Fruit fly (Drosophila melanogaster) whole organism, embryonic: ENCODE measurements around the gene mon2.

Experiments used
- Abd-B ChIP-seq: fragments of 200-800 bp; sonication (Bioruptor generic); optimal IDR thresholded peaks from 2 replicates; lab custom pipeline; 2018; ENCODE audit warnings: missing biosample characterization, mild to moderate bottlenecking, missing genetic modification characterization, moderate library complexity
- Atf-2 ChIP-seq: fragments of 200-800 bp; sonication (Bioruptor generic); optimal IDR thresholded peaks from 2 replicates; lab custom pipeline; 2016; ENCODE audit warnings: missing biosample characterization, missing genetic modification characterization
- B-H1 ChIP-seq: fragments of 200-800 bp; sonication (Bioruptor generic); IDR thresholded peaks from 3 replicates; pipeline ENCODE4 v1.3.6; 2022; ENCODE audit warnings: missing biosample characterization, missing genetic modification characterization
- CG11398 ChIP-seq: fragments of 200-800 bp; sonication (Bioruptor generic); optimal IDR thresholded peaks from 2 replicates; lab custom pipeline; 2016; ENCODE audit warnings: missing biosample characterization, missing genetic modification characterization
- CG11723 ChIP-seq: fragments of 200-800 bp; sonication (Bioruptor generic); optimal IDR thresholded peaks from 2 replicates; lab custom pipeline; 2017; ENCODE audit warnings: missing biosample characterization, mild to moderate bottlenecking, missing genetic modification characterization
- CG13296 ChIP-seq: fragments of 200-800 bp; sonication (Bioruptor generic); optimal IDR thresholded peaks from 3 replicates; lab custom pipeline; 2018; ENCODE audit warnings: missing biosample characterization, mild to moderate bottlenecking, missing genetic modification characterization
- CG15514 ChIP-seq: fragments of 200-800 bp; sonication (Bioruptor generic); optimal IDR thresholded peaks from 3 replicates; lab custom pipeline; 2017; ENCODE audit warnings: missing biosample characterization, missing genetic modification characterization, mild to moderate bottlenecking, moderate library complexity, missing genetic modification reagents
- CG30403 ChIP-seq: fragments of 200-800 bp; sonication (Bioruptor generic); optimal IDR thresholded peaks from 3 replicates; lab custom pipeline; 2016; ENCODE audit warnings: missing biosample characterization, missing genetic modification characterization
- CG3163 ChIP-seq: fragments of 200-800 bp; sonication (Bioruptor generic); optimal IDR thresholded peaks from 3 replicates; lab custom pipeline; 2016; ENCODE audit warnings: missing biosample characterization, missing genetic modification characterization
- CG33213 ChIP-seq: fragments of 200-800 bp; sonication (Bioruptor generic); optimal IDR thresholded peaks from 3 replicates; lab custom pipeline; 2016; ENCODE audit warnings: missing biosample characterization, missing genetic modification characterization
- CG3407 ChIP-seq: fragments of 200-800 bp; sonication (Bioruptor generic); optimal IDR thresholded peaks from 2 replicates; lab custom pipeline; 2018; ENCODE audit warnings: missing biosample characterization, mild to moderate bottlenecking, missing genetic modification characterization
- CG4820 ChIP-seq: fragments of 200-800 bp; sonication (Bioruptor generic); optimal IDR thresholded peaks from 3 replicates; lab custom pipeline; 2016; ENCODE audit warnings: missing biosample characterization, missing genetic modification characterization
- CG7745 ChIP-seq: fragments of 200-800 bp; sonication (Bioruptor generic); optimal IDR thresholded peaks from 2 replicates; lab custom pipeline; 2018; ENCODE audit warnings: missing biosample characterization, mild to moderate bottlenecking, missing genetic modification characterization, moderate library complexity
- CG7928 ChIP-seq: fragments of 200-800 bp; sonication (Bioruptor generic); optimal IDR thresholded peaks from 2 replicates; lab custom pipeline; 2017; ENCODE audit warnings: missing biosample characterization, mild to moderate bottlenecking, missing genetic modification characterization
- CG8290 ChIP-seq, 3 experiments: fragments of 200-800 bp; sonication (Bioruptor generic); optimal IDR thresholded peaks; 2 replicates each; lab custom pipeline; 2016 to 2019; ENCODE audit warnings: missing biosample characterization in 3 of 3, missing genetic modification characterization in 3 of 3, mild to moderate bottlenecking in 2 of 3, moderate library complexity in 1 of 3
- CG9437 ChIP-seq: fragments of 200-800 bp; sonication (Bioruptor generic); optimal IDR thresholded peaks from 2 replicates; lab custom pipeline; 2018; ENCODE audit warnings: missing biosample characterization, mild to moderate bottlenecking, missing genetic modification characterization
- CG9817 ChIP-seq: fragments of 200-800 bp; sonication (Bioruptor generic); optimal IDR thresholded peaks from 2 replicates; lab custom pipeline; 2018; ENCODE audit warnings: missing biosample characterization, mild to moderate bottlenecking, missing genetic modification characterization, moderate library complexity
- Dll ChIP-seq: fragments of 200-800 bp; sonication (Bioruptor generic); IDR thresholded peaks from 4 replicates; pipeline ENCODE4 v1.3.6; 2022; ENCODE audit warnings: missing biosample characterization, missing genetic modification characterization; ENCODE audit not compliant: partially characterized antibody
- Doc2 ChIP-seq: fragments of 200-800 bp; sonication (Bioruptor generic); IDR thresholded peaks from 2 replicates; pipeline ENCODE4 v1.3.6; 2022; ENCODE audit warnings: missing biosample characterization, missing genetic modification characterization
- HLHmδ ChIP-seq: fragments of 200-800 bp; sonication (Bioruptor generic); optimal IDR thresholded peaks from 2 replicates; lab custom pipeline; 2018; ENCODE audit warnings: missing biosample characterization, mild to moderate bottlenecking, missing genetic modification characterization, moderate library complexity
- Hand ChIP-seq: fragments of 200-800 bp; sonication (Bioruptor generic); optimal IDR thresholded peaks from 2 replicates; lab custom pipeline; 2017; ENCODE audit warnings: mild to moderate bottlenecking, missing biosample characterization, missing genetic modification reagents, missing genetic modification characterization
- Meics ChIP-seq: fragments of 200-800 bp; sonication (Bioruptor generic); optimal IDR thresholded peaks from 2 replicates; lab custom pipeline; 2017; ENCODE audit warnings: missing biosample characterization, mild to moderate bottlenecking, missing genetic modification characterization
- NC2α ChIP-seq: fragments of 200-800 bp; sonication (Bioruptor generic); optimal IDR thresholded peaks from 2 replicates; lab custom pipeline; 2016; ENCODE audit warnings: missing biosample characterization, missing genetic modification characterization
- NK7.1 ChIP-seq: fragments of 200-800 bp; sonication (Bioruptor generic); optimal IDR thresholded peaks from 3 replicates; lab custom pipeline; 2016; ENCODE audit warnings: missing biosample characterization, missing genetic modification characterization
- Nf-YA ChIP-seq: fragments of 200-800 bp; sonication (Bioruptor generic); IDR thresholded peaks from 2 replicates; pipeline ENCODE4 v1.3.6; 2022; ENCODE audit warnings: missing biosample characterization, missing genetic modification characterization
- Poxn ChIP-seq: fragments of 200-800 bp; sonication (Bioruptor generic); IDR thresholded peaks from 2 replicates; pipeline ENCODE4 v1.3.6; 2022; ENCODE audit warnings: missing biosample characterization, missing genetic modification characterization
- Ravus ChIP-seq: fragments of 200-800 bp; sonication (Bioruptor generic); IDR thresholded peaks from 2 replicates; pipeline ENCODE4 v1.3.6; 2022; ENCODE audit warnings: missing biosample characterization, missing genetic modification characterization
- Sox102F ChIP-seq: fragments of 200-800 bp; sonication (Bioruptor generic); optimal IDR thresholded peaks from 2 replicates; lab custom pipeline; 2018; ENCODE audit warnings: missing biosample characterization, mild to moderate bottlenecking, missing genetic modification characterization, moderate library complexity
- Taf1 ChIP-seq: fragments of 200-800 bp; sonication (Bioruptor generic); IDR thresholded peaks from 2 replicates; pipeline ENCODE4 v1.3.6; 2022; ENCODE audit warnings: missing biosample characterization, missing genetic modification characterization
- ash1 ChIP-seq: fragments of 200-800 bp; sonication (Bioruptor generic); optimal IDR thresholded peaks from 2 replicates; lab custom pipeline; 2018; ENCODE audit warnings: missing biosample characterization, mild to moderate bottlenecking, missing genetic modification characterization
- bab2 ChIP-seq: fragments of 200-800 bp; sonication (Bioruptor generic); optimal IDR thresholded peaks from 2 replicates; lab custom pipeline; 2016; ENCODE audit warnings: missing biosample characterization, missing genetic modification characterization
- br ChIP-seq: fragments of >200 bp; optimal IDR thresholded peaks from 2 replicates; lab custom pipeline; 2017
- cato ChIP-seq: fragments of 200-800 bp; sonication (Bioruptor generic); optimal IDR thresholded peaks from 2 replicates; lab custom pipeline; 2016; ENCODE audit warnings: missing biosample characterization, missing genetic modification characterization, borderline replicate concordance
- crc ChIP-seq: fragments of 200-800 bp; sonication (Bioruptor generic); optimal IDR thresholded peaks from 2 replicates; lab custom pipeline; 2016; ENCODE audit warnings: missing biosample characterization, missing genetic modification characterization
- croc ChIP-seq: fragments of 200-800 bp; sonication (Bioruptor generic); conservative IDR thresholded peaks from 3 replicates; pipeline ENCODE4 v1.3.6; 2022; ENCODE audit warnings: missing biosample characterization, missing genetic modification characterization
- dan ChIP-seq: fragments of 200-800 bp; sonication (Bioruptor generic); IDR thresholded peaks from 2 replicates; pipeline ENCODE4 v1.3.6; 2022; ENCODE audit warnings: missing biosample characterization, missing genetic modification characterization
- emc ChIP-seq: fragments of 200-800 bp; sonication (Bioruptor generic); optimal IDR thresholded peaks from 2 replicates; lab custom pipeline; 2016; ENCODE audit warnings: missing biosample characterization, missing genetic modification characterization
- gcm2 ChIP-seq: fragments of 200-800 bp; sonication (Bioruptor generic); optimal IDR thresholded peaks from 2 replicates; lab custom pipeline; 2016; ENCODE audit warnings: missing biosample characterization, missing genetic modification characterization
- gem ChIP-seq: fragments of 200-800 bp; sonication (Bioruptor generic); optimal IDR thresholded peaks from 2 replicates; lab custom pipeline; 2019; ENCODE audit warnings: missing biosample characterization, mild to moderate bottlenecking, missing genetic modification characterization, moderate library complexity
- knrl ChIP-seq: fragments of 200-800 bp; sonication (Bioruptor generic); IDR thresholded peaks from 3 replicates; pipeline ENCODE4 v1.3.6; 2022; ENCODE audit warnings: missing biosample characterization, missing genetic modification characterization; ENCODE audit not compliant: partially characterized antibody
- lola ChIP-seq, 3 experiments: fragments of >200 bp in 2 of 3; fragments of 200-800 bp in 1 of 3; sonication (Bioruptor generic) in 1 of 3; optimal IDR thresholded peaks; 2 replicates each; lab custom pipeline; 2017 to 2019; ENCODE audit warnings: missing biosample characterization in 3 of 3, missing genetic modification characterization in 3 of 3, mild to moderate bottlenecking in 1 of 3, moderate library complexity in 1 of 3
- nau ChIP-seq: fragments of 200-800 bp; sonication (Bioruptor generic); optimal IDR thresholded peaks from 3 replicates; lab custom pipeline; 2017; ENCODE audit warnings: missing biosample characterization, mild to moderate bottlenecking, missing genetic modification characterization, missing genetic modification reagents
- pho ChIP-seq: fragments of 200-800 bp; sonication (Bioruptor generic); optimal IDR thresholded peaks from 2 replicates; lab custom pipeline; 2016; ENCODE audit warnings: missing biosample characterization, missing genetic modification characterization
- ro ChIP-seq: fragments of 200-800 bp; sonication (Bioruptor generic); IDR thresholded peaks from 2 replicates; pipeline ENCODE4 v1.3.6; 2022; ENCODE audit warnings: missing biosample characterization, missing genetic modification characterization
- schlank ChIP-seq: fragments of 200-800 bp; sonication (Bioruptor generic); optimal IDR thresholded peaks from 2 replicates; lab custom pipeline; 2018; ENCODE audit warnings: missing biosample characterization, mild to moderate bottlenecking, missing genetic modification characterization
- sd ChIP-seq: fragments of 200-800 bp; sonication (Bioruptor generic); optimal IDR thresholded peaks from 3 replicates; lab custom pipeline; 2018; ENCODE audit warnings: missing biosample characterization, mild to moderate bottlenecking, missing genetic modification characterization, moderate library complexity
- ssp ChIP-seq: fragments of 200-800 bp; sonication (Bioruptor generic); IDR thresholded peaks from 2 replicates; pipeline ENCODE4 v1.3.6; 2022; ENCODE audit warnings: missing biosample characterization, missing genetic modification characterization
- stc ChIP-seq: fragments of 200-800 bp; sonication (Bioruptor generic); IDR thresholded peaks from 2 replicates; pipeline ENCODE4 v1.3.6; 2022; ENCODE audit warnings: missing biosample characterization, missing genetic modification characterization
- toy ChIP-seq: fragments of 200-800 bp; sonication (Bioruptor generic); IDR thresholded peaks from 2 replicates; pipeline ENCODE4 v1.3.6; 2022; ENCODE audit warnings: missing biosample characterization, missing genetic modification characterization
- zfh2 ChIP-seq: fragments of 200-800 bp; sonication (Bioruptor generic); optimal IDR thresholded peaks from 2 replicates; lab custom pipeline; 2016; ENCODE audit warnings: missing biosample characterization, missing genetic modification characterization

Gene mon2

DNA sequence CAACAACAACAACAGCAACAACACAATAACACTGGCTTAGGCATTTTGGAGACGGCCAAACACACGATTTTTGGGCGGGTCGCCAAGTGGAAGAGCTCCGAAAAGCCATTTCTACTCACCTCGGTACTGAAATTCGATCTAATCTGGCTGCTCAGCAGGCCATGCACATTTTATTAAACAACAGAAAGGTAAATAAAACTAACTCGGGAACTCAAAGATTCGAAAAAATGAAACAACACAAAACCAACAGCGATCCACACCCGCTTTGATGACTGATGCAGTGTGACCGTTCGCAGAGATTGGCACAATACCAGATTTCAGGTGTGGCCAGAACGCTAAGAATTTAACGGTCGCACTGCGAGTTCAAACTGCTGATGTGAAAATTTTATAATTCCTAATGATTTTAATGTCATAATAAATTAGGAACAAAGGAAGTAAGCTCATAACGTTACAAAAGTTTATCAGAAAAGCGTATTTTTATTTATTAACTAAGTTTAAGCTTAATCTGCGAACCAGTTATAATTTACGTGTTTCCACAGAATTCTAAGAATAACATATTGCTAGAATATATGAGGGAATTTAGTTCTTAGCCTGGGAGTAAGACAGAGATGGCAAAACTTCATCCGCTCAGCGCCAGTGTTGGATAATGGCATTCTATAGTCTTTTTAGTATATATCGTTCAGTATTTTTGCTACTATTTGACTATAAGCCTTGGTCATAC, 41.0 kb downstream of the mon2 start, which contains the start of gene Mcr (continued):
- TF ChIP-seq Atf-2, result peak; percentile 7
- peak; percentile 49 for TF ChIP-seq Abd-B
- TF ChIP-seq Meics (GFP tag; lab: Kevin White, UChicago), result no peak
- no peak for TF ChIP-seq toy (GFP tag; lab: Robert Waterston, UW)
- no peak for TF ChIP-seq emc (GFP tag; lab: Kevin White, UChicago)
- TF ChIP-seq schlank (tag; lab: Kevin White, UChicago), result no peak
- peak; percentile 28 for TF ChIP-seq gem (tag; lab: Kevin White, UChicago)
- TF ChIP-seq Poxn (GFP tag; lab: Robert Waterston, UW), result no peak
- no peak for TF ChIP-seq CG13296 (GFP tag; lab: Kevin White, UChicago)
- TF ChIP-seq lola (GFP tag; optimal IDR thresholded peaks at IDR 0.05; lab: Kevin White, UChicago), result no peak
- no peak for TF ChIP-seq B-H1 (GFP tag; lab: Robert Waterston, UW)
- TF ChIP-seq croc (GFP tag; lab: Robert Waterston, UW), result no peak
- TF ChIP-seq Taf1 (GFP tag; lab: Robert Waterston, UW), result no peak
- no peak for TF ChIP-seq cato (GFP tag; lab: Kevin White, UChicago)
- TF ChIP-seq CG7745 (tag; lab: Kevin White, UChicago), result no peak
- TF ChIP-seq Hand (GFP tag; lab: Kevin White, UChicago), result no peak
- TF ChIP-seq knrl (GFP tag; lab: Robert Waterston, UW), result peak; percentile 48; the same call in 1 of the 3 replicates
- TF ChIP-seq CG30403 (GFP tag; lab: Kevin White, UChicago), result no peak
- no peak for TF ChIP-seq ash1
- TF ChIP-seq NK7.1 (GFP tag; lab: Kevin White, UChicago), result peak; percentile 1
- TF ChIP-seq NC2α (GFP tag; lab: Kevin White, UChicago), result no peak
- TF ChIP-seq Ravus (GFP tag; lab: Robert Waterston, UW), result no peak
- TF ChIP-seq CG9817, result no peak
- peak; percentile 74 for TF ChIP-seq CG33213 (GFP tag; lab: Kevin White, UChicago)
- no peak for TF ChIP-seq dan (GFP tag; lab: Robert Waterston, UW)
- TF ChIP-seq CG15514 (GFP tag; lab: Kevin White, UChicago), result no peak
- peak; percentile 6 for TF ChIP-seq CG4820 (GFP tag; lab: Kevin White, UChicago)
- no peak for TF ChIP-seq CG11398 (GFP tag; lab: Kevin White, UChicago)
- no peak for TF ChIP-seq nau (GFP tag; lab: Kevin White, UChicago)
- peak; percentile 21 for TF ChIP-seq gcm2
- no peak for TF ChIP-seq Sox102F (GFP tag; lab: Kevin White, UChicago)
- no peak for TF ChIP-seq CG9437 (GFP tag; lab: Kevin White, UChicago)
- TF ChIP-seq ssp, result peak; percentile 29; the same call in 1 of the 2 replicates
- no peak for TF ChIP-seq sd (tag; lab: Kevin White, UChicago)
- no peak for TF ChIP-seq bab2 (GFP tag; lab: Kevin White, UChicago)
- TF ChIP-seq HLHmδ (GFP tag; lab: Kevin White, UChicago), result peak; percentile 0
- TF ChIP-seq zfh2 (GFP tag; lab: Kevin White, UChicago), result peak; percentile 11
- no peak for TF ChIP-seq CG7928 (GFP tag; lab: Kevin White, UChicago)
- no peak for TF ChIP-seq Nf-YA
- no peak for TF ChIP-seq CG3163 (GFP tag; lab: Kevin White, UChicago)
- TF ChIP-seq pho, result no peak
- TF ChIP-seq br, result no peak
- no peak for TF ChIP-seq stc
- no peak for TF ChIP-seq Doc2 (GFP tag; lab: Robert Waterston, UW)
- TF ChIP-seq ro (GFP tag; lab: Robert Waterston, UW), result no peak
- peak; percentile 56; the same call in 3 of the 4 replicates for TF ChIP-seq Dll (GFP tag; lab: Robert Waterston, UW)
- TF ChIP-seq CG3407 (GFP tag; lab: Kevin White, UChicago), result no peak
- no peak for TF ChIP-seq crc (GFP tag; lab: Kevin White, UChicago)
- TF ChIP-seq CG11723, result no peak
- TF ChIP-seq CG8290 (GFP tag; optimal IDR thresholded peaks at IDR 0.05; lab: Kevin White, UChicago), result no peak
- no peak for TF ChIP-seq CG8290 (tag; optimal IDR thresholded peaks at IDR 0.05; lab: Kevin White, UChicago)
